Worm (Caenorhabditis elegans) whole organism, L4/young adult: Measurements from ENCODE around the gene C24D10.2.

Source experiments
- W03F9.2 ChIP-seq: fragments of 150-350 bp; optimal IDR thresholded peaks from 2 replicates; lab custom pipeline; 2014; ENCODE audit warnings: missing biosample characterization, missing genetic modification characterization
- dao-5 ChIP-seq: sonication (generic microtip); optimal IDR thresholded peaks from 2 replicates; lab custom pipeline; 2016; ENCODE audit warnings: missing genotype, missing genetic modification characterization, moderate library complexity, missing compliant biosample characterization
- him-1 ChIP-seq: sonication (generic microtip); optimal IDR thresholded peaks from 2 replicates; lab custom pipeline; 2016; ENCODE audit warnings: missing genotype, missing genetic modification reagents, missing genetic modification characterization, missing compliant biosample characterization

Gene C24D10.2

ce11 chrIV:5169335-5169734 lies 6.2 kb downstream of the C24D10.2 start:
- TF ChIP-seq dao-5 (tag; lab: Kevin White, UChicago) (no peak), him-1 (tag; lab: Kevin White, UChicago) (no peak), W03F9.2 (tag; lab: Kevin White, UChicago) (no peak)

- TF ChIP-seq W03F9.2 (tag; lab: Kevin White, UChicago) (no peak), him-1 (tag; lab: Kevin White, UChicago) (no peak), dao-5 (tag; lab: Kevin White, UChicago) (no peak)
Measured at ce11 chrIV:5171994-5172528, 8.9 kb downstream of the C24D10.2 start.

ce11 chrIV:5173032-5173431 lies 9.9 kb downstream of the C24D10.2 start, which contains the start of gene lam-1:
lam-1 (plus strand) TSS chrIV:5173332.
- no peak for TF ChIP-seq W03F9.2 (tag; lab: Kevin White, UChicago)
- TF ChIP-seq dao-5 (tag; lab: Kevin White, UChicago), result no peak
- no peak for TF ChIP-seq him-1 (tag; lab: Kevin White, UChicago)

DNA sequence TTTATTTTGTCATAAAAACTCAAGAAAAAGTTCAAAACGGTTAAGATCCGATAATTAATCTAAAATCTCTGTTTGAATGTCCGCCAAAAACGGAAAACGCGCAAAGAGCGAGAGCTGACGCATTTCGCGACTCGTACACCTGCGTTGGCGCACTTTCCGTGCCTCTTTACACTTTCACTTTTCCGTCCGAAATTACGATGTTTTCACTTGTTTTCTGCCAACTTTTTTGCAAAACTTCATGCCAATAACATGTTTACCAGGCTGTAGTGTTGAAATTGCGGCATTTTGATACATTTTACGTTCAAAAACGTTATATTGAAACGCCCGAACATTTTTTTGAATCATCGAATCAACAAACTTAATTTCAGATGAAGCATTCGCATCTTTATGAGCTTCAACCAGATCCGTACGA lies 20.6 kb downstream of the C24D10.2 start, which contains the start of gene W03F8.4:
TSS of gene W03F8.4 (plus strand) at position 369 of the 412 bp plus-strand sequence.
- peak; percentile 93 for TF ChIP-seq W03F9.2 (tag; lab: Kevin White, UChicago)
- TF ChIP-seq dao-5 (tag; lab: Kevin White, UChicago), result no peak
- TF ChIP-seq him-1 (tag; lab: Kevin White, UChicago), result no peak

- TF ChIP-seq dao-5 (tag; lab: Kevin White, UChicago) (no peak), him-1 (tag; lab: Kevin White, UChicago) (no peak), W03F9.2 (tag; lab: Kevin White, UChicago) (no peak)
Measured at ce11 chrIV:5186480-5187205, 23.5 kb downstream of the C24D10.2 start, which contains the start of the genes W03F8.6 and mtrf-1L. W03F8.6 (minus strand) TSS chrIV:5186580. mtrf-1L (plus strand) TSS chrIV:5187155.

DNA sequence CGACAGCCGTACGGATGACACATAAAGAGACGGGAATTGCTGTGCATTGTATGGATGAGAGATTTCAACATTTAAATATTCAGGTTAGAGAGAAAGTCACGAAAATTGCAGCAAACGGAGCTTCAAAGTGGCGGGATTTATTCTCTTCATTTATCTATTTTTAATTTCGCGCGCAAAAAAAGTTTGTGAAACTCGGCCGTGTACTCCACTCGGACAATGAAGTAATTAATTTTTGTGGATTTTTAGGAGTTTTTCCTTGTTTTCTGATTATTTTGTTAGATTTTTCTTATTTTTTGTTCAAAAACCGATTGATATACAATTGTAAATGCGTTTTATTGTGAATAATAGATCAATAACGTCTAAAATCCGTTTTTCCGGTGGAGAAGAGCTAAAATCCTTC lies 24.9 kb downstream of the C24D10.2 start:
- no peak for TF ChIP-seq dao-5 (tag; lab: Kevin White, UChicago)
- no peak for TF ChIP-seq him-1 (tag; lab: Kevin White, UChicago)
- no peak for TF ChIP-seq W03F9.2 (tag; lab: Kevin White, UChicago)

DNA sequence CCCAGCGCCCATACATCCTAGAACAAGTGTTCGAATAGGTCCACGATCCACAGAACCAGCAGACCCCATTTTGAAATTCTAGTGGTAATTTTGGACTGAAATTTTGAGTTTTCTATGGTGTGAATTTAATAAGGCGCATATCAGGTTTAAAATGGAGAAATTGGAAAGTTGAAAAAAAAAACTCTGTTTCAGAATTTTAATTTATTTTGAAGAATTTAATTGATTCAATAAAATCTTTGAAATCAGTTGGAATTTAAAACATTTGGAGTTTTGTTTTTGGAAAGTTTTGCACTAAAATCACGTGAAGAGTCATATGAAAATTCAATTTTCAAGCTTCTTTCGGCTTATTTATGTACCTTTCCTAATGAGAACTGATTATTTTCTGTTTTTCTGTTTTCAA lies 32.4 kb downstream of the C24D10.2 start, which contains the start of gene gpa-18:
TSS of gene gpa-18 (minus strand) at position 101 of the 400 bp plus-strand sequence.
- TF ChIP-seq W03F9.2 (tag; lab: Kevin White, UChicago), result no peak
- no peak for TF ChIP-seq him-1 (tag; lab: Kevin White, UChicago)
- no peak for TF ChIP-seq dao-5 (tag; lab: Kevin White, UChicago)

DNA sequence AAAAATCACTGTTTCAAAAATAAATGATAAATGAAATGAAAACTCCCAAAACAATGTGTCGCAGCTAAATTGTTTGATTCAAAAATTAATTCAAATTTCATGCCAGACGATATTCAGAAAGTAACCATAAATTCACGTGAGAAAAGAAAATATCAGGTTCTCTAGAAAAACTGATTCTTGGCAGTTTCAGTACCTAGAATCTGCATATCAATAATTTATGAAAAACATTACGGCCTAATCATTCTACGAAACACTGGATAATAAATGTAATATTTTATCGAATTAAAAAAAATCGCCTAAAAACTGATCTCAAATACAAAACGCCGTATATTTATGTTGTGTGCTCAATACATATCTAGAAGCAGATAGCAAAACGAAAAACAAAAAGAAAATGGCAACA lies 37.7 kb downstream of the C24D10.2 start:
- TF ChIP-seq W03F9.2 (tag; lab: Kevin White, UChicago) (no peak), him-1 (tag; lab: Kevin White, UChicago) (no peak), dao-5 (tag; lab: Kevin White, UChicago) (no peak)

- TF ChIP-seq him-1 (tag; lab: Kevin White, UChicago), result no peak
- no peak for TF ChIP-seq W03F9.2 (tag; lab: Kevin White, UChicago)
- no peak for TF ChIP-seq dao-5 (tag; lab: Kevin White, UChicago)
Measured at ce11 chrIV:5202575-5202974, 39.4 kb downstream of the C24D10.2 start.

- TF ChIP-seq W03F9.2 (tag; lab: Kevin White, UChicago) (no peak), him-1 (tag; lab: Kevin White, UChicago) (no peak), dao-5 (tag; lab: Kevin White, UChicago) (no peak)
Measured at ce11 chrIV:5204573-5204972, 41.4 kb downstream of the C24D10.2 start, which contains the start of gene tni-4. tni-4 (plus strand) TSS chrIV:5204591.

DNA sequence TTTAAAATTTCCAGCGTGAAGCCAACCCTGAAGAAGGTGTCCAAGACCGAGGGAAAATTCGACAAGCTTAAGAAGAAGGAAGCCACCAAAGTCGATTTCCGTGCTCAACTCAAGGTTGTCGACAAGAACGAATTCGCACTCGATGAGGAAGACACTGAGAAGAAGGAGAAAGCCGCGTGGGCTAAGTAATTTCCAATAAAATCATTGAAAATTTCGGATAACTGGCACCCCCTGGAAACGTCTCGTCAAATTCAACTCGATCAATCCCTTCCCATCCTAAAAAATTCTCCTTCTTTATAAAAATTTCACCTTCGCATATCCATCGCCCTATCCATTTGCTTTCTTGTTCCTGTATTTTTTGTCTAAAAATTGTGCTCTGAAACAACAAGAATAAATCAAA lies 43.6 kb downstream of the C24D10.2 start:
- TF ChIP-seq him-1 (tag; lab: Kevin White, UChicago) (no peak), W03F9.2 (tag; lab: Kevin White, UChicago) (no peak), dao-5 (tag; lab: Kevin White, UChicago) (no peak)

DNA sequence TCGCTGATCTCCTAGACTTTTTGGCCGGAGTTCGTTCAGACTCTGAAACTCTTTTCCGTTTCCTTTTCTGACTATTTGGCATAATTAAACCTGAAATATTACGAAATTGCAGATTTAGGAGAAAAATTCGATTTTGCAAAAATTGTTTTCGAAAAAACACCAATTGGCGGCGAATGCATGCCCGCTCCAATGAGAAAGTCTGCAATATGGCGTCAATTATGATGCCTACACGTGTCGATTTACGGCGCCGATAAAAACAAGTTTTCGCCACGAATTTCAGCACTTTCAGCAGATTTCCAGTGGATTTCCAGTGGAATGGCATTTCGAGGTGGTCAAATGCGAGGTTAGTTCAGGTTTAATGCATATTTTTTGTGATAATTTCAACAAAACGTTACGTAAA lies 46.3 kb downstream of the C24D10.2 start, which contains the start of the genes Y59E9AL.36 and nbet-1:
TSS of gene Y59E9AL.36 (minus strand) at position 92 of the 400 bp plus-strand sequence.
TSS of gene nbet-1 (plus strand) at position 112 of the 400 bp plus-strand sequence.
- TF ChIP-seq W03F9.2 (tag; lab: Kevin White, UChicago) (peak; percentile 64), dao-5 (tag; lab: Kevin White, UChicago) (no peak)

DNA sequence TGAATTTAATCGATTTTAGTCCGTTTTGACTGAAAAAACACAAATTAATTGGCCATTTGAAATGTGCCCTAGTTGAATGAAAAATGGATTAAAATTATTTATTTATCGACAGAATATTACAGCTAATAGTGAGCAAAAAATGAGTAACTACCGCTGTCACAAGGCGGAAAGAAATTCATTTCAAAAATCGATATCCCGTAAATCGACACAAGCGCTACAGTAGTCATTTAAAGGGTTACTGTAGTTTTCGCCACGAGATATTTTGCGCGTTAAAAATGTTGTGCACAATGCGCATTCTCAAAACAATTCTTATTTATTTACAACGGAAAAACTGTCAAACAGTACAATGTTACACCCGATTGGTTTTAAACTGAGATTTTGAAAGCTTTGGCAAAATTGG lies 47.5 kb downstream of the C24D10.2 start:
- no peak for TF ChIP-seq him-1 (tag; lab: Kevin White, UChicago)
- TF ChIP-seq dao-5 (tag; lab: Kevin White, UChicago), result no peak
- TF ChIP-seq W03F9.2 (tag; lab: Kevin White, UChicago), result no peak
